Worm (Caenorhabditis elegans) whole organism, late embryonic: ENCODE measurements around the gene ZK688.5.

Experiments used
- C08G9.2 ChIP-seq: sonication (generic microtip); optimal IDR thresholded peaks from 2 replicates; lab custom pipeline; 2016; ENCODE audit warnings: mild to moderate bottlenecking, missing genetic modification characterization, moderate library complexity, missing compliant biosample characterization
- C38D4.7 ChIP-seq: fragments of 200-800 bp; sonication (Bioruptor generic); optimal IDR thresholded peaks from 2 replicates; lab custom pipeline; 2018; ENCODE audit warnings: mild to moderate bottlenecking, missing genetic modification characterization, moderate library complexity, missing compliant biosample characterization
- F13H6.1 ChIP-seq: sonication (generic microtip); optimal IDR thresholded peaks from 2 replicates; lab custom pipeline; 2016; ENCODE audit warnings: missing genetic modification characterization, missing compliant biosample characterization
- K02D7.2 ChIP-seq: sonication (generic microtip); optimal IDR thresholded peaks from 2 replicates; lab custom pipeline; 2017; ENCODE audit warnings: mild to moderate bottlenecking, missing genetic modification characterization, missing compliant biosample characterization
- T23F11.4 ChIP-seq: fragments of 200-800 bp; sonication (Bioruptor generic); optimal IDR thresholded peaks from 2 replicates; lab custom pipeline; 2018; ENCODE audit warnings: mild to moderate bottlenecking, missing genetic modification characterization, missing compliant biosample characterization
- Y22D7AL.16 ChIP-seq: sonication (generic microtip); optimal IDR thresholded peaks from 2 replicates; lab custom pipeline; 2016; ENCODE audit warnings: missing genetic modification characterization, missing compliant biosample characterization
- ahr-1 ChIP-seq: sonication (generic microtip); optimal IDR thresholded peaks from 2 replicates; lab custom pipeline; 2016; ENCODE audit warnings: missing genetic modification characterization, missing compliant biosample characterization
- ama-1 ChIP-seq: fragments of 150-350 bp; optimal IDR thresholded peaks from 2 replicates; lab custom pipeline; 2014
- ceh-14 ChIP-seq: sonication (generic microtip); optimal IDR thresholded peaks from 2 replicates; lab custom pipeline; 2016; ENCODE audit warnings: missing genotype, missing genetic modification characterization, missing compliant biosample characterization
- ceh-18 ChIP-seq: sonication (generic microtip); optimal IDR thresholded peaks from 2 replicates; lab custom pipeline; 2016; ENCODE audit warnings: missing genetic modification characterization, missing compliant biosample characterization
- ceh-19 ChIP-seq: fragments of 200-800 bp; sonication (Bioruptor generic); optimal IDR thresholded peaks from 2 replicates; lab custom pipeline; 2018; ENCODE audit warnings: mild to moderate bottlenecking, missing genetic modification characterization, missing compliant biosample characterization
- ceh-22 ChIP-seq: sonication (generic microtip); optimal IDR thresholded peaks from 2 replicates; lab custom pipeline; 2017; ENCODE audit warnings: missing biosample characterization, missing genetic modification characterization
- ceh-34 ChIP-seq: sonication (generic microtip); optimal IDR thresholded peaks from 2 replicates; lab custom pipeline; 2016; ENCODE audit warnings: mild to moderate bottlenecking, missing genetic modification characterization, missing compliant biosample characterization
- ceh-45 ChIP-seq: fragments of 200-800 bp; sonication (Bioruptor generic); IDR thresholded peaks from 2 replicates; pipeline ENCODE4 v1.3.6; 2022; ENCODE audit warnings: missing genetic modification reagents, missing genetic modification characterization, missing compliant biosample characterization
- ceh-6 ChIP-seq: fragments of 200-800 bp; sonication (Bioruptor generic); optimal IDR thresholded peaks from 2 replicates; lab custom pipeline; 2018; ENCODE audit warnings: mild to moderate bottlenecking, missing genetic modification characterization, missing compliant biosample characterization
- ceh-9 ChIP-seq: sonication (generic microtip); optimal IDR thresholded peaks from 2 replicates; lab custom pipeline; 2016; ENCODE audit warnings: mild to moderate bottlenecking, missing genetic modification characterization, inconsistent platforms, missing compliant biosample characterization
- dmd-4 ChIP-seq: sonication (generic microtip); optimal IDR thresholded peaks from 2 replicates; lab custom pipeline; 2016; ENCODE audit warnings: borderline replicate concordance, missing genetic modification characterization, missing compliant biosample characterization
- elt-2 ChIP-seq: sonication (generic microtip); optimal IDR thresholded peaks from 2 replicates; lab custom pipeline; 2016; ENCODE audit warnings: missing genetic modification reagents, missing genetic modification characterization, missing compliant biosample characterization
- ets-4 ChIP-seq: sonication (generic microtip); optimal IDR thresholded peaks from 2 replicates; lab custom pipeline; 2016; ENCODE audit warnings: missing genetic modification characterization, missing compliant biosample characterization
- fax-1 ChIP-seq: sonication (generic microtip); optimal IDR thresholded peaks from 2 replicates; lab custom pipeline; 2016; ENCODE audit warnings: missing genotype, missing genetic modification characterization, missing compliant biosample characterization
- fkh-10 ChIP-seq: fragments of 150-350 bp; optimal IDR thresholded peaks from 2 replicates; lab custom pipeline; 2014; ENCODE audit warnings: missing biosample characterization, missing genetic modification reagents, missing genetic modification characterization
- hlh-30 ChIP-seq: sonication (generic microtip); optimal IDR thresholded peaks from 2 replicates; lab custom pipeline; 2017; ENCODE audit warnings: antibody characterized with exemption, missing genetic modification characterization, missing compliant biosample characterization; ENCODE audit not compliant: insufficient read depth
- hlh-6 ChIP-seq: sonication (generic microtip); optimal IDR thresholded peaks from 2 replicates; lab custom pipeline; 2016; ENCODE audit warnings: missing genotype, missing genetic modification characterization, missing compliant biosample characterization
- hlh-8 ChIP-seq: sonication (generic microtip); optimal IDR thresholded peaks from 2 replicates; lab custom pipeline; 2016; ENCODE audit warnings: missing genotype, missing genetic modification characterization, missing compliant biosample characterization
- lim-6 ChIP-seq: sonication (generic microtip); optimal IDR thresholded peaks from 2 replicates; lab custom pipeline; 2016; ENCODE audit warnings: missing genetic modification characterization, missing compliant biosample characterization
- madf-2 ChIP-seq: sonication (generic microtip); optimal IDR thresholded peaks from 2 replicates; lab custom pipeline; 2017; ENCODE audit warnings: missing genetic modification characterization, missing compliant biosample characterization
- mec-3 ChIP-seq: sonication (generic microtip); optimal IDR thresholded peaks from 2 replicates; lab custom pipeline; 2016; ENCODE audit warnings: borderline replicate concordance, missing genetic modification characterization, missing compliant biosample characterization
- nhr-11 ChIP-seq: fragments of 150-350 bp; optimal IDR thresholded peaks from 2 replicates; lab custom pipeline; 2014; ENCODE audit warnings: missing biosample characterization, missing genetic modification characterization
- nhr-232 ChIP-seq: sonication (generic microtip); optimal IDR thresholded peaks from 2 replicates; lab custom pipeline; 2016; ENCODE audit warnings: missing genetic modification characterization, missing compliant biosample characterization
- pag-3 ChIP-seq: sonication (generic microtip); optimal IDR thresholded peaks from 2 replicates; lab custom pipeline; 2016; ENCODE audit warnings: missing compliant biosample characterization, missing genetic modification characterization, borderline replicate concordance
- pat-9 ChIP-seq: fragments of 200-800 bp; sonication (Bioruptor generic); optimal IDR thresholded peaks from 2 replicates; lab custom pipeline; 2018; ENCODE audit warnings: mild to moderate bottlenecking, missing genetic modification characterization, moderate library complexity, missing compliant biosample characterization
- pax-1 ChIP-seq: fragments of 150-350 bp; optimal IDR thresholded peaks from 2 replicates; lab custom pipeline; 2014; ENCODE audit warnings: missing biosample characterization, missing genetic modification characterization
- pha-2 ChIP-seq: sonication (generic microtip); optimal IDR thresholded peaks from 2 replicates; lab custom pipeline; 2017; ENCODE audit warnings: mild to moderate bottlenecking, missing genetic modification characterization, missing compliant biosample characterization
- pha-4 ChIP-seq: fragments of 150-350 bp; optimal IDR thresholded peaks from 2 replicates; lab custom pipeline; 2018; ENCODE audit warnings: missing biosample characterization, missing genetic modification reagents, missing genetic modification characterization
- pqm-1 ChIP-seq: sonication (generic microtip); optimal IDR thresholded peaks from 2 replicates; lab custom pipeline; 2016; ENCODE audit warnings: missing genetic modification characterization, missing compliant biosample characterization
- pros-1 ChIP-seq: fragments of 150-350 bp; optimal IDR thresholded peaks from 2 replicates; lab custom pipeline; 2014; ENCODE audit warnings: missing biosample characterization, missing genetic modification reagents, missing genetic modification characterization
- ref-2 ChIP-seq: sonication (generic microtip); optimal IDR thresholded peaks from 2 replicates; lab custom pipeline; 2016; ENCODE audit warnings: missing genetic modification characterization, missing compliant biosample characterization
- sox-2 ChIP-seq: fragments of 200-800 bp; sonication (Bioruptor generic); IDR thresholded peaks from 2 replicates; pipeline ENCODE4 v1.3.6; 2022; ENCODE audit warnings: missing genetic modification reagents, missing genetic modification characterization, missing compliant biosample characterization
- syd-9 ChIP-seq: sonication (generic microtip); optimal IDR thresholded peaks from 2 replicates; lab custom pipeline; 2016; ENCODE audit warnings: mild to moderate bottlenecking, missing genetic modification characterization, moderate library complexity, missing compliant biosample characterization
- ttx-3 ChIP-seq: sonication (generic microtip); optimal IDR thresholded peaks from 2 replicates; lab custom pipeline; 2016; ENCODE audit warnings: missing genetic modification reagents, missing genetic modification characterization, missing compliant biosample characterization
- unc-3 ChIP-seq, 2 experiments: fragments of 200-800 bp in 1 of 2; sonication (Bioruptor generic) in 1 of 2; sonication (generic microtip) in 1 of 2; conservative IDR thresholded peaks in 1 of 2; optimal IDR thresholded peaks in 1 of 2; 2 replicates each; pipeline versions ENCODE4 v1.3.6 to Lab custom; 2016 to 2022; ENCODE audit warnings: missing compliant biosample characterization in 2 of 2, missing genetic modification characterization in 2 of 2, missing genetic modification reagents in 1 of 2
- unc-42 ChIP-seq: sonication (generic microtip); optimal IDR thresholded peaks from 2 replicates; lab custom pipeline; 2016; ENCODE audit warnings: missing genotype, missing genetic modification characterization, missing compliant biosample characterization
- zip-5 ChIP-seq: sonication (generic microtip); optimal IDR thresholded peaks from 2 replicates; lab custom pipeline; 2016; ENCODE audit warnings: missing genetic modification characterization, missing compliant biosample characterization

The ZK688.5 gene

ce11 chrIII:7838907-7839642 is 52.3 kb downstream of the ZK688.5 start, which contains the start of gene ceh-23:
Gene ceh-23 (plus strand): TSS chrIII:7839592.
- TF ChIP-seq T23F11.4 (GFP tag; lab: Kevin White, UChicago) (no peak), C08G9.2 (no peak), ceh-45 (GFP tag; lab: Robert Waterston, UW) (no peak), ceh-34 (no peak), zip-5 (no peak), ref-2 (tag; lab: Kevin White, UChicago) (no peak), hlh-8 (no peak), pax-1 (no peak), sox-2 (GFP tag; lab: Robert Waterston, UW) (no peak), mec-3 (tag; lab: Kevin White, UChicago) (no peak), lim-6 (tag; lab: Kevin White, UChicago) (no peak), ahr-1 (no peak), unc-42 (tag; lab: Kevin White, UChicago) (no peak), pha-2 (tag; lab: Kevin White, UChicago) (no peak), madf-2 (no peak), ceh-9 (no peak)

ce11 chrIII:7837567-7837966 is 53.9 kb downstream of the ZK688.5 start:
- TF ChIP-seq pat-9 (no peak), dmd-4 (tag; lab: Kevin White, UChicago) (no peak), pros-1 (no peak), ceh-19 (GFP tag; lab: Kevin White, UChicago) (no peak), unc-3 (GFP tag; conservative IDR thresholded peaks at IDR 0.05; lab: Robert Waterston, UW) (no peak), unc-3 (tag; optimal IDR thresholded peaks at IDR 0.05; lab: Kevin White, UChicago) (no peak), hlh-6 (tag; lab: Kevin White, UChicago) (no peak), nhr-11 (tag; lab: Kevin White, UChicago) (no peak), mec-3 (tag; lab: Kevin White, UChicago) (no peak), ama-1 (no peak), sox-2 (GFP tag; lab: Robert Waterston, UW) (no peak), ets-4 (no peak), F13H6.1 (tag; lab: Kevin White, UChicago) (no peak), ttx-3 (no peak), fax-1 (tag; lab: Kevin White, UChicago) (no peak), ceh-18 (no peak), pha-4 (tag; lab: Kevin White, UChicago) (no peak), hlh-30 (tag; lab: Kevin White, UChicago) (no peak), ceh-22 (tag; lab: Kevin White, UChicago) (no peak)

- TF ChIP-seq K02D7.2 (tag; lab: Kevin White, UChicago): no peak
- no peak for TF ChIP-seq pqm-1 (tag; lab: Kevin White, UChicago)
- no peak for TF ChIP-seq ahr-1
- TF ChIP-seq pax-1: no peak
- TF ChIP-seq ceh-14 (tag; lab: Kevin White, UChicago): no peak
- no peak for TF ChIP-seq F13H6.1 (tag; lab: Kevin White, UChicago)
- TF ChIP-seq pros-1: no peak
- TF ChIP-seq Y22D7AL.16 (tag; lab: Kevin White, UChicago): no peak
- no peak for TF ChIP-seq nhr-232 (tag; lab: Kevin White, UChicago)
- TF ChIP-seq madf-2: no peak
- no peak for TF ChIP-seq fkh-10 (GFP tag; lab: Kevin White, UChicago)
- TF ChIP-seq elt-2 (tag; lab: Kevin White, UChicago): no peak
- no peak for TF ChIP-seq ceh-6
- TF ChIP-seq hlh-8: no peak
- TF ChIP-seq syd-9: no peak
- no peak for TF ChIP-seq pag-3 (tag; lab: Kevin White, UChicago)
- TF ChIP-seq C38D4.7: no peak
- no peak for TF ChIP-seq zip-5
- TF ChIP-seq, all 69 proteins: peak for 0
These were observed 55.7 kb downstream of the ZK688.5 start for ce11 chrIII:7835684-7836083.
